Worm (Caenorhabditis elegans) whole organism, young adult: ENCODE results near the gene F38A5.22.

Experiments used
- bed-1 ChIP-seq: fragments of 200-800 bp; sonication (Bioruptor generic); IDR thresholded peaks from 2 replicates; pipeline ENCODE4 v1.3.6; 2022; ENCODE audit warnings: missing genetic modification reagents, missing genetic modification characterization, missing compliant biosample characterization
- bed-2 ChIP-seq: fragments of 200-800 bp; sonication (Bioruptor generic); IDR thresholded peaks from 2 replicates; pipeline ENCODE4 v1.3.6; 2022; ENCODE audit warnings: missing genetic modification reagents, missing genetic modification characterization, missing compliant biosample characterization
- chd-7 ChIP-seq: sonication (generic microtip); optimal IDR thresholded peaks from 2 replicates; lab custom pipeline; 2016; ENCODE audit warnings: mild to moderate bottlenecking, missing genetic modification characterization, moderate library complexity, missing compliant biosample characterization
- snpc-4 ChIP-seq, 5 experiments: fragments of 150-350 bp in 1 of 5; sonication (generic microtip) in 4 of 5; optimal IDR thresholded peaks; 2 replicates each; lab custom pipeline; 2014 to 2018; ENCODE audit warnings: missing genetic modification characterization in 5 of 5, missing biosample characterization in 3 of 5, antibody characterized with exemption in 2 of 5, mild to moderate bottlenecking in 2 of 5, missing compliant biosample characterization in 2 of 5, missing genotype in 2 of 5, moderate library complexity in 2 of 5, missing genetic modification reagents in 1 of 5

DNA sequence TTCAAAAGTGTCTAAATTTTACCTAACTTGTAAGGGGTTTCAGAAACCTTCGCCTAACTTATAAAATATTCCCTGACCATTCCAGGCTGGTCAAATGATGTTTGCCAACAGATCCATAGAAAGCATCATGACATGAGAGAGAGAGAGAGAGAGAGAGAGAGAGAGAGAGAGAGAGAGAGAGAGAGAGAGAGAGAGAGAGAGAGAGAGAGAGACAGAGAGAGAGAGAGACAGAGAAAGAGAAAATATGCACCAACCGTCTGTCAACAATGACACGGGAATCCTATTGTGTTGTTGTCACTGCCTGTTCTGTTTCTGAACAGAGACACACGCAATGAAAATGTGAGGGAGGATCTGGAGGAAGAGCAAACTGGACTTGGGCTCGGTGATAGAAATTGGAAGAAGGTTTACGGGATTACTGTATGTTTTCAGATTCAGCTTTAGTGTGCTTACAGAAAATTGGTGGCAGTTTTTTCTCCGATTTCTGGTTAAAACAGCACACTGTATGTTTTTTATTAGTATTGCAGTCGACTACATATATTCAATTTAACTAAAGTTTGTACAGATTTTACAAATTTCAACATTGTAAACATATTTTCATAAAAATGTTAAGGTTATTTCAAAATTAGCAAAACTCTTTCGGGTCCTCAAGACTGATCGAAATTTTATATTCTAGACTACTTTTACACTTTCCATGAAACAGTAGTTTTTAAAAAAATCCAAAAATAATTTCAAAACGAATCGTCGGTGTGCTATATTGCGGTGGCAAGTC lies 19.6 kb downstream of the F38A5.22 start:
- TF ChIP-seq chd-7 (tag; lab: Kevin White, UChicago) (no peak), bed-1 (GFP tag; lab: Robert Waterston, UW) (no peak), snpc-4 (GFP tag; optimal IDR thresholded peaks at IDR 0.05; lab: Kevin White, UChicago) (no peak), snpc-4 (tag; optimal IDR thresholded peaks at IDR 0.05; lab: Kevin White, UChicago) (no peak), bed-2 (no peak)
